Fruit fly (Drosophila melanogaster): ENCODE results near the gene CG15803.

- TF ChIP-seq CG8478 (optimal IDR thresholded peaks at IDR 0.05) (no peak), CTCF (optimal IDR thresholded peaks at IDR 0.05) (no peak)
Observed at dm6 chr3R:18298298-18298899, 62.1 kb downstream of the CG15803 start.

Data from S2 (cell line).